Fruit fly (Drosophila melanogaster): ENCODE data around the gene sty.

The sty gene

dm6 chr3L:3380225-3381043 is 44.3 kb downstream of the sty start (continued):
- TF ChIP-seq dpn (GFP tag; optimal IDR thresholded peaks at IDR 0.05) (peak in 1 of 2 experiments; percentile 47), Blimp-1 (GFP tag; optimal IDR thresholded peaks at IDR 0.05) (peak; percentile 86), sisA (GFP tag; IDR thresholded peaks at IDR 0.05) (peak; percentile 59), Adf1 (GFP tag; IDR thresholded peaks at IDR 0.05) (peak; percentile 63), Abd-B (GFP tag; optimal IDR thresholded peaks at IDR 0.05) (peak; percentile 38), Jarid2 (GFP tag; optimal IDR thresholded peaks at IDR 0.05) (no peak), CG7745 (tag; optimal IDR thresholded peaks at IDR 0.05) (no peak), D19A (tag; optimal IDR thresholded peaks at IDR 0.05) (peak; percentile 47), tna (GFP tag; IDR thresholded peaks at IDR 0.05; ENCODE audit: partially characterized antibody) (no peak), CG8388 (GFP tag; optimal IDR thresholded peaks at IDR 0.05) (peak; percentile 44), twi (tag; optimal IDR thresholded peaks at IDR 0.05) (peak; percentile 5), Ets65A (GFP tag) (peak; percentile 85), Med (GFP tag) (peak; percentile 78), row (GFP tag; IDR thresholded peaks at IDR 0.05) (peak; percentile 60), CG6765 (GFP tag; optimal IDR thresholded peaks at IDR 0.05) (no peak), zf30C (GFP tag; optimal IDR thresholded peaks at IDR 0.05) (peak; percentile 1), BtbVII (GFP tag; optimal IDR thresholded peaks at IDR 0.05) (no peak), dysf (GFP tag; IDR thresholded peaks at IDR 0.05) (peak; percentile 45; the same call in 1 of the 3 replicates), CG10431 (GFP tag; optimal IDR thresholded peaks at IDR 0.05) (no peak), CG16779 (GFP tag; IDR thresholded peaks at IDR 0.05) (no peak), odd (GFP tag; optimal IDR thresholded peaks at IDR 0.05) (peak; percentile 5), CG1832 (GFP tag; optimal IDR thresholded peaks at IDR 0.05) (no peak), cwo (GFP tag; optimal IDR thresholded peaks at IDR 0.05) (no peak), CG4424 (GFP tag; optimal IDR thresholded peaks at IDR 0.05) (peak; percentile 52), bcd (GFP tag; optimal IDR thresholded peaks at IDR 0.05) (peak; percentile 34), Spps (tag; optimal IDR thresholded peaks at IDR 0.05) (peak; percentile 14), az2 (GFP tag; optimal IDR thresholded peaks at IDR 0.05) (peak; percentile 45), CG3838 (GFP tag; optimal IDR thresholded peaks at IDR 0.05) (no peak), CG13287 (GFP tag; IDR thresholded peaks at IDR 0.05; ENCODE audit: partially characterized antibody) (no peak), CG10267 (tag; optimal IDR thresholded peaks at IDR 0.05) (peak; percentile 22), CG5245 (GFP tag; optimal IDR thresholded peaks at IDR 0.05) (peak; percentile 1), esg (GFP tag; conservative IDR thresholded peaks at IDR 0.05) (peak; percentile 38), kni (GFP tag; optimal IDR thresholded peaks at IDR 0.05) (peak; percentile 78), wor (GFP tag; IDR thresholded peaks at IDR 0.05) (peak; percentile 56; the same call in 1 of the 2 replicates), TFAM (GFP tag; optimal IDR thresholded peaks at IDR 0.05) (no peak), zen (tag; optimal IDR thresholded peaks at IDR 0.05) (peak; percentile 4), CG12104 (GFP tag; optimal IDR thresholded peaks at IDR 0.05) (no peak), Hr51 (GFP tag; optimal IDR thresholded peaks at IDR 0.05) (peak in 1 of 2 experiments; percentile 63), ken (GFP tag; IDR thresholded peaks at IDR 0.05) (0 out of 3 replicates have a peak, but pooled peaks have one; percentile 38), gsb-n (tag; optimal IDR thresholded peaks at IDR 0.05) (peak; percentile 12), CG11723 (GFP tag; optimal IDR thresholded peaks at IDR 0.05) (peak; percentile 40), Drgx (GFP tag; IDR thresholded peaks at IDR 0.05) (peak; percentile 76), CG18599 (GFP tag; optimal IDR thresholded peaks at IDR 0.05) (peak; percentile 10), Mrtf (GFP tag; IDR thresholded peaks at IDR 0.05) (no peak), CG1792 (GFP tag; optimal IDR thresholded peaks at IDR 0.05) (no peak), Optix (GFP tag; IDR thresholded peaks at IDR 0.05) (peak; percentile 52; the same call in 1 of the 3 replicates), ewg (GFP tag; optimal IDR thresholded peaks at IDR 0.05) (peak; percentile 50), pb (GFP tag; optimal IDR thresholded peaks at IDR 0.05) (no peak)
